Fruit fly (Drosophila melanogaster): ENCODE results near the gene CG6154.

Gene CG6154

dm6 chr3R:26230016-26230415 lies 32.4 kb upstream of the CG6154 start, which contains the start of gene CG12290 (continued):
- TF ChIP-seq chinmo (GFP tag; IDR thresholded peaks at IDR 0.05; ENCODE audit: partially characterized antibody) (peak; percentile 93; the same call in 3 of the 4 replicates), usp (GFP tag; optimal IDR thresholded peaks at IDR 0.05) (no peak), dan (GFP tag; IDR thresholded peaks at IDR 0.05) (no peak), maf-S (GFP tag; optimal IDR thresholded peaks at IDR 0.05) (peak; percentile 38), tap (tag; optimal IDR thresholded peaks at IDR 0.05) (peak; percentile 6), CG12236 (GFP tag; optimal IDR thresholded peaks at IDR 0.05) (no peak), Lhr (GFP tag; optimal IDR thresholded peaks at IDR 0.05) (no peak), emc (GFP tag; optimal IDR thresholded peaks at IDR 0.05) (no peak), CG17568 (GFP tag; optimal IDR thresholded peaks at IDR 0.05) (no peak), CG1529 (GFP tag; optimal IDR thresholded peaks at IDR 0.05) (no peak), Jarid2 (GFP tag; optimal IDR thresholded peaks at IDR 0.05) (peak; percentile 96), CG12155 (GFP tag; optimal IDR thresholded peaks at IDR 0.05) (no peak), grn (GFP tag; optimal IDR thresholded peaks at IDR 0.05) (no peak), CG14667 (GFP tag; IDR thresholded peaks at IDR 0.05) (no peak), NFAT (GFP tag; IDR thresholded peaks at IDR 0.05) (peak; percentile 59), D19A (tag; optimal IDR thresholded peaks at IDR 0.05) (no peak), sc (optimal IDR thresholded peaks at IDR 0.05) (no peak), sc (GFP tag; optimal IDR thresholded peaks at IDR 0.05) (no peak), Blimp-1 (GFP tag; optimal IDR thresholded peaks at IDR 0.05) (peak; percentile 11), CG11504 (tag; optimal IDR thresholded peaks at IDR 0.05) (peak; percentile 75), danr (GFP tag; IDR thresholded peaks at IDR 0.05) (no peak), Doc3 (GFP tag; IDR thresholded peaks at IDR 0.05; ENCODE audit: partially characterized antibody) (peak; percentile 53; the same call in 1 of the 3 replicates), Mes4 (GFP tag; optimal IDR thresholded peaks at IDR 0.05) (peak; percentile 13), CG15514 (GFP tag; optimal IDR thresholded peaks at IDR 0.05) (no peak), CG7556 (GFP tag; optimal IDR thresholded peaks at IDR 0.05) (no peak), dimm (GFP tag; IDR thresholded peaks at IDR 0.05) (no peak), Sox102F (GFP tag; optimal IDR thresholded peaks at IDR 0.05) (peak; percentile 7), Hr39 (optimal IDR thresholded peaks at IDR 0.05) (no peak), YL-1 (GFP tag; optimal IDR thresholded peaks at IDR 0.05) (no peak), cg (GFP tag; optimal IDR thresholded peaks at IDR 0.05) (no peak), D (optimal IDR thresholded peaks at IDR 0.05) (no peak), D (GFP tag; optimal IDR thresholded peaks at IDR 0.05) (no peak), Rx (GFP tag; IDR thresholded peaks at IDR 0.05) (no peak), bbx (GFP tag; IDR thresholded peaks at IDR 0.05; ENCODE audit: partially characterized antibody) (peak; percentile 46; the same call in 1 of the 2 replicates), dpn (GFP tag; optimal IDR thresholded peaks at IDR 0.05) (peak in 1 of 2 experiments; percentile 23), PHDP (tag; optimal IDR thresholded peaks at IDR 0.05) (peak; percentile 36), Med (GFP tag) (peak; percentile 93), CG30431 (GFP tag; optimal IDR thresholded peaks at IDR 0.05) (no peak), B-H2 (GFP tag; optimal IDR thresholded peaks at IDR 0.05) (peak; percentile 29), jumu (GFP tag; optimal IDR thresholded peaks at IDR 0.05) (no peak), fd64A (GFP tag; optimal IDR thresholded peaks at IDR 0.05) (no peak), Atf6 (GFP tag; IDR thresholded peaks at IDR 0.05) (no peak), stc (GFP tag; IDR thresholded peaks at IDR 0.05) (peak; percentile 47; the same call in 1 of the 2 replicates), CG11398 (GFP tag; optimal IDR thresholded peaks at IDR 0.05) (no peak), CG43689 (GFP tag; IDR thresholded peaks at IDR 0.05) (no peak), CG3726 (GFP tag; IDR thresholded peaks at IDR 0.05) (no peak), CG11085 (GFP tag; IDR thresholded peaks at IDR 0.05) (peak; percentile 34; the same call in 1 of the 2 replicates), CG2889 (GFP tag; IDR thresholded peaks at IDR 0.05) (no peak), Tbp (GFP tag; optimal IDR thresholded peaks at IDR 0.05) (no peak), CG32772 (GFP tag; IDR thresholded peaks at IDR 0.05) (no peak), CkIIα-i1 (GFP tag; IDR thresholded peaks at IDR 0.05) (no peak), CG10565 (GFP tag; optimal IDR thresholded peaks at IDR 0.05) (no peak), so (GFP tag; IDR thresholded peaks at IDR 0.05) (peak; percentile 58; the same call in 1 of the 3 replicates)

All from whole organism, embryonic.